Worm (Caenorhabditis elegans) whole organism, L1 larva: ENCODE results near the gene Y105C5A.8.
A peak's percentile ranks its signal among the peaks of the same experiment; 100 is the strongest.
"Not testable (repeated sequence)": the region's sequence is repeated elsewhere in the genome, so short reads cannot be mapped to it uniquely, and the experiment has no call there.

Source experiments
- C34B4.2 ChIP-seq: sonication (generic microtip); optimal IDR thresholded peaks from 2 replicates; lab custom pipeline; 2017; ENCODE audit warnings: mild to moderate bottlenecking, missing genetic modification characterization, missing compliant biosample characterization
- Y116A8C.19 ChIP-seq: sonication (generic microtip); optimal IDR thresholded peaks from 2 replicates; lab custom pipeline; 2016; ENCODE audit warnings: missing compliant biosample characterization, missing genetic modification characterization, borderline replicate concordance
- aha-1 ChIP-seq: fragments of 150-350 bp; optimal IDR thresholded peaks from 2 replicates; lab custom pipeline; 2014; ENCODE audit warnings: missing biosample characterization, missing genetic modification characterization
- ama-1 ChIP-seq: fragments of 150-350 bp; optimal IDR thresholded peaks from 2 replicates; lab custom pipeline; 2014
- blmp-1 ChIP-seq: fragments of 150-350 bp; optimal IDR thresholded peaks from 2 replicates; lab custom pipeline; 2014; ENCODE audit warnings: missing biosample characterization, missing genetic modification characterization
- dpl-1 ChIP-seq, 3 experiments: fragments of 150-350 bp in 2 of 3; sonication (generic microtip) in 1 of 3; optimal IDR thresholded peaks; 2 replicates each; lab custom pipeline; 2014 to 2017; ENCODE audit warnings: missing biosample characterization in 3 of 3, missing genetic modification characterization in 3 of 3, missing genetic modification reagents in 3 of 3
- dsc-1 ChIP-seq: sonication (generic microtip); optimal IDR thresholded peaks from 2 replicates; lab custom pipeline; 2016; ENCODE audit warnings: mild to moderate bottlenecking, missing genetic modification characterization, missing compliant biosample characterization
- egl-13 ChIP-seq: sonication (generic microtip); optimal IDR thresholded peaks from 2 replicates; lab custom pipeline; 2016; ENCODE audit warnings: missing genotype, missing genetic modification reagents, missing genetic modification characterization, missing compliant biosample characterization
- egl-27 ChIP-seq, 2 experiments: fragments of 150-350 bp in 1 of 2; sonication (generic microtip); optimal IDR thresholded peaks; 3 replicates each; lab custom pipeline; 2017 to 2018; ENCODE audit warnings: missing biosample characterization in 2 of 2, missing genetic modification characterization in 2 of 2, missing genetic modification reagents in 2 of 2
- grh-1 ChIP-seq: fragments of 200-800 bp; sonication (Bioruptor generic); IDR thresholded peaks from 2 replicates; pipeline ENCODE4 v1.3.6; 2022; ENCODE audit warnings: missing genetic modification reagents, missing genetic modification characterization, missing compliant biosample characterization
- hlh-17 ChIP-seq: fragments of 200-800 bp; sonication (Bioruptor generic); optimal IDR thresholded peaks from 2 replicates; lab custom pipeline; 2018; ENCODE audit warnings: missing genetic modification characterization, mild to moderate bottlenecking, missing compliant biosample characterization, moderate library complexity, borderline replicate concordance
- irx-1 ChIP-seq: sonication (generic microtip); optimal IDR thresholded peaks from 2 replicates; lab custom pipeline; 2016; ENCODE audit warnings: missing genetic modification characterization, missing compliant biosample characterization
- jun-1 ChIP-seq: fragments of 150-350 bp; optimal IDR thresholded peaks from 2 replicates; lab custom pipeline; 2014; ENCODE audit warnings: missing biosample characterization, missing genetic modification reagents, missing genetic modification characterization
- lin-13 ChIP-seq: fragments of 150-350 bp; optimal IDR thresholded peaks from 2 replicates; lab custom pipeline; 2014; ENCODE audit warnings: missing biosample characterization, missing genetic modification reagents, missing genetic modification characterization
- lin-14 ChIP-seq: fragments of 200-800 bp; sonication (Bioruptor generic); optimal IDR thresholded peaks from 2 replicates; lab custom pipeline; 2018; ENCODE audit warnings: mild to moderate bottlenecking, missing genetic modification characterization, moderate library complexity, missing compliant biosample characterization
- lin-15B ChIP-seq: fragments of 150-350 bp; sonication (generic microtip); optimal IDR thresholded peaks from 3 replicates; lab custom pipeline; 2014; ENCODE audit warnings: missing biosample characterization, missing genetic modification characterization
- lin-39 ChIP-seq: fragments of 150-350 bp; optimal IDR thresholded peaks from 2 replicates; lab custom pipeline; 2014; ENCODE audit warnings: missing biosample characterization, missing genetic modification reagents, missing genetic modification characterization
- lsy-2 ChIP-seq, 2 experiments: fragments of 150-350 bp; optimal IDR thresholded peaks; 2 replicates each; lab custom pipeline; 2014; ENCODE audit warnings: missing biosample characterization in 2 of 2, missing genetic modification characterization in 2 of 2
- mab-9 ChIP-seq: fragments of 200-800 bp; sonication (Bioruptor generic); IDR thresholded peaks from 2 replicates; pipeline ENCODE4 v1.3.6; 2022; ENCODE audit warnings: missing genetic modification reagents, missing genetic modification characterization, missing compliant biosample characterization
- nhr-12 ChIP-seq: sonication (generic microtip); optimal IDR thresholded peaks from 2 replicates; lab custom pipeline; 2017; ENCODE audit warnings: missing biosample characterization, missing genetic modification characterization
- nhr-19 ChIP-seq: fragments of 200-800 bp; sonication (Bioruptor generic); conservative IDR thresholded peaks from 2 replicates; pipeline ENCODE4 v1.3.6; 2022; ENCODE audit warnings: missing genetic modification characterization, missing compliant biosample characterization
- nhr-237 ChIP-seq: fragments of 150-350 bp; optimal IDR thresholded peaks from 2 replicates; lab custom pipeline; 2014; ENCODE audit warnings: missing biosample characterization, missing genetic modification characterization
- nhr-47 ChIP-seq: sonication (generic microtip); optimal IDR thresholded peaks from 2 replicates; lab custom pipeline; 2016; ENCODE audit warnings: mild to moderate bottlenecking, missing genetic modification characterization, moderate library complexity, missing compliant biosample characterization
- nhr-71 ChIP-seq: sonication (generic microtip); optimal IDR thresholded peaks from 2 replicates; lab custom pipeline; 2016; ENCODE audit warnings: mild to moderate bottlenecking, missing genetic modification characterization, moderate library complexity, missing compliant biosample characterization
- nhr-77 ChIP-seq: fragments of 150-350 bp; optimal IDR thresholded peaks from 2 replicates; lab custom pipeline; 2014; ENCODE audit warnings: missing biosample characterization, missing genetic modification characterization
- nhr-84 ChIP-seq: sonication (generic microtip); optimal IDR thresholded peaks from 2 replicates; lab custom pipeline; 2017; ENCODE audit warnings: missing biosample characterization, missing genetic modification characterization
- nhr-85 ChIP-seq: sonication (generic microtip); peaks from one replicate; lab custom pipeline; 2016; ENCODE audit warnings: missing genetic modification characterization, inconsistent platforms, missing compliant biosample characterization
- nhr-90 ChIP-seq: sonication (generic microtip); optimal IDR thresholded peaks from 2 replicates; lab custom pipeline; 2016; ENCODE audit warnings: mild to moderate bottlenecking, missing genetic modification characterization, missing compliant biosample characterization; ENCODE audit not compliant: poor library complexity
- sup-37 ChIP-seq: fragments of 200-800 bp; sonication (Bioruptor generic); optimal IDR thresholded peaks from 2 replicates; lab custom pipeline; 2018; ENCODE audit warnings: mild to moderate bottlenecking, missing genetic modification characterization, missing compliant biosample characterization
- unc-130 ChIP-seq: fragments of 150-350 bp; optimal IDR thresholded peaks from 2 replicates; lab custom pipeline; 2017; ENCODE audit warnings: missing biosample characterization, missing genetic modification characterization, inconsistent platforms
- unc-62 ChIP-seq: fragments of 150-350 bp; optimal IDR thresholded peaks from 2 replicates; lab custom pipeline; 2014; ENCODE audit warnings: missing biosample characterization, missing genetic modification reagents, missing genetic modification characterization
- unc-86 ChIP-seq: sonication (generic microtip); optimal IDR thresholded peaks from 2 replicates; lab custom pipeline; 2016; ENCODE audit warnings: missing genetic modification characterization, missing compliant biosample characterization
- vab-15 ChIP-seq: sonication (generic microtip); optimal IDR thresholded peaks from 2 replicates; lab custom pipeline; 2017; ENCODE audit warnings: missing genotype, mild to moderate bottlenecking, missing genetic modification characterization, missing compliant biosample characterization
- ztf-11 ChIP-seq, 2 experiments: sonication (generic microtip); optimal IDR thresholded peaks; 2 replicates each; lab custom pipeline; 2016 to 2017; ENCODE audit warnings: missing genetic modification characterization in 2 of 2, missing biosample characterization in 1 of 2, missing compliant biosample characterization in 1 of 2

Y105C5A.8 gene

ce11 chrIV:15639223-15639622 lies 22.4 kb upstream of the Y105C5A.8 start:
- TF ChIP-seq aha-1 (tag; lab: Kevin White, UChicago) = no peak
- TF ChIP-seq unc-86 (tag; lab: Kevin White, UChicago) = no peak
- TF ChIP-seq egl-27 (tag; optimal IDR thresholded peaks at IDR 0.05; lab: Kevin White, UChicago) = no peak
- no peak for TF ChIP-seq blmp-1 (tag; lab: Kevin White, UChicago)
- no peak for TF ChIP-seq lin-39 (tag; lab: Kevin White, UChicago)
- no peak for TF ChIP-seq unc-130 (tag; lab: Kevin White, UChicago)
- no peak for TF ChIP-seq egl-13 (tag; lab: Kevin White, UChicago)
- TF ChIP-seq ama-1 (lab: Kevin White, UChicago) = no peak
- no peak for TF ChIP-seq C34B4.2 (tag; lab: Kevin White, UChicago)
- no peak for TF ChIP-seq Y116A8C.19 (tag; lab: Kevin White, UChicago)
- no peak for TF ChIP-seq nhr-71 (tag; lab: Kevin White, UChicago)
- no peak for TF ChIP-seq jun-1
- no peak for TF ChIP-seq nhr-90 (tag; lab: Kevin White, UChicago)
- no peak for TF ChIP-seq sup-37
- TF ChIP-seq nhr-19 = no peak
- no peak for TF ChIP-seq unc-62 (GFP tag; lab: Kevin White, UChicago)
- TF ChIP-seq lin-13 (GFP tag; lab: Kevin White, UChicago) = no peak

- TF ChIP-seq egl-13 (tag; lab: Kevin White, UChicago); dpl-1 (GFP tag; optimal IDR thresholded peaks at IDR 0.05; lab: Kevin White, UChicago); nhr-84 (tag; lab: Kevin White, UChicago): not testable (repeated sequence)
- TF ChIP-seq, all 84 proteins: peak for 0; not testable (repeated sequence) for 84
Measured at ce11 chrIV:15635462-15635861, 18.6 kb upstream of the Y105C5A.8 start, which contains the start of gene Y105C5A.10. Gene Y105C5A.10, plus strand, starts transcription at chrIV:15635762.

- TF ChIP-seq lsy-2 (tag; optimal IDR thresholded peaks at IDR 0.05; lab: Kevin White, UChicago) = peak in 1 of 2 experiments; percentile 33
Measured at ce11 chrIV:15634240-15634789, 17.4 kb upstream of the Y105C5A.8 start, which contains the start of gene Y105C5A.1274. Gene Y105C5A.1274, plus strand, starts transcription at chrIV:15634739.

- TF ChIP-seq nhr-237 (tag; lab: Kevin White, UChicago) = no peak
- no peak for TF ChIP-seq vab-15 (tag; lab: Kevin White, UChicago)
- TF ChIP-seq lin-15B (tag; lab: Kevin White, UChicago) = no peak
- no peak for TF ChIP-seq unc-86 (tag; lab: Kevin White, UChicago)
- no peak for TF ChIP-seq nhr-47 (tag; lab: Kevin White, UChicago)
- no peak for TF ChIP-seq grh-1 (GFP tag; lab: Robert Waterston, UW)
- TF ChIP-seq irx-1 = no peak
- no peak for TF ChIP-seq dsc-1 (tag; lab: Kevin White, UChicago)
- TF ChIP-seq hlh-17 (GFP tag; lab: Kevin White, UChicago) = no peak
- TF ChIP-seq ztf-11 (tag; optimal IDR thresholded peaks at IDR 0.05; lab: Kevin White, UChicago) = no peak
- no peak for TF ChIP-seq egl-27 (tag; optimal IDR thresholded peaks at IDR 0.05; lab: Kevin White, UChicago)
- TF ChIP-seq lin-14 (GFP tag; lab: Kevin White, UChicago) = no peak
- no peak for TF ChIP-seq nhr-12
- no peak for TF ChIP-seq nhr-77 (tag; lab: Kevin White, UChicago)
- no peak for TF ChIP-seq unc-130 (tag; lab: Kevin White, UChicago)
- TF ChIP-seq mab-9 (GFP tag; lab: Robert Waterston, UW) = no peak
- no peak for TF ChIP-seq nhr-85 (tag; lab: Kevin White, UChicago)
- no peak for TF ChIP-seq egl-13 (tag; lab: Kevin White, UChicago)
Measured at ce11 chrIV:15631217-15631616, 14.3 kb upstream of the Y105C5A.8 start, which contains the start of gene Y105C5A.9. Gene Y105C5A.9, plus strand, starts transcription at chrIV:15631517.
